Worm (Caenorhabditis elegans): Measurements from ENCODE around the gene ugt-21.

Gene ugt-21

DNA sequence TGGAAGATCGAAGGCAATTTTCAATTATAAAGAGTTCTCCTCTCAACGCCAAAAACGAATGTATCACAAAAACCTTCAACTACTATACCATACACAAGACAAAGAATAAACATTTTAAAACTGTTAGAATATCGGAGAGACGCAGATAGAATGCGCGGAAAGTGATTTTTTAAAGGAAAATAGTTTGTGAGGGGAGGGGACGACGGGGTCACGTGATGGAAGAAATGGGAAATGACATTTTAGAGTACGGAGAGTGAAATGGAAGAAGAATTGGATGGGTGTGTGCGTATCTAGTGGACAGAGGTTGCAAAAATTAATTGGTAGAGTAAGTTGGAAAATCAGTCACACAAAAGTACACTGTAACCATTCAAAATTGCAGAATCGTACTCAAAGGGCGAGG, 34.2 kb downstream of the ugt-21 start (continued):
- TF ChIP-seq lin-13 (GFP tag; optimal IDR thresholded peaks at IDR 0.05) (no peak), gei-8 (GFP tag; optimal IDR thresholded peaks at IDR 0.05) (no peak), nhr-10 (tag; optimal IDR thresholded peaks at IDR 0.05) (no peak), zfp-2 (tag; optimal IDR thresholded peaks at IDR 0.05) (no peak), mdt-29 (GFP tag; IDR thresholded peaks at IDR 0.05) (no peak), T20F7.1 (GFP tag; optimal IDR thresholded peaks at IDR 0.05) (no peak), F44E2.7 (GFP tag; IDR thresholded peaks at IDR 0.05) (no peak), attf-4 (tag; optimal IDR thresholded peaks at IDR 0.05) (no peak), nhr-11 (tag; optimal IDR thresholded peaks at IDR 0.05) (no peak), nhr-41 (GFP tag; IDR thresholded peaks at IDR 0.05) (no peak), Y105C5A.15 (GFP tag; IDR thresholded peaks at IDR 0.05) (no peak), nhr-77 (tag; optimal IDR thresholded peaks at IDR 0.05) (peak; percentile 21), ces-1 (GFP tag; optimal IDR thresholded peaks at IDR 0.05) (no peak), nhr-111 (GFP tag; optimal IDR thresholded peaks at IDR 0.05) (no peak), spr-3 (GFP tag; optimal IDR thresholded peaks at IDR 0.05) (no peak), spr-1 (tag; optimal IDR thresholded peaks at IDR 0.05) (no peak), dve-1 (tag; optimal IDR thresholded peaks at IDR 0.05; ENCODE audit: insufficient read depth) (peak; percentile 63), lin-29 (GFP tag; IDR thresholded peaks at IDR 0.05) (no peak), ZK337.2 (GFP tag; IDR thresholded peaks at IDR 0.05) (no peak), duxl-1 (tag; optimal IDR thresholded peaks at IDR 0.05; ENCODE audit: poor library complexity) (no peak), pha-4 (GFP tag; IDR thresholded peaks at IDR 0.05) (no peak), pha-4 (tag; optimal IDR thresholded peaks at IDR 0.05) (no peak), cey-2 (tag; optimal IDR thresholded peaks at IDR 0.05; ENCODE audit: borderline replicate concordance, insufficient read depth) (no peak), hlh-30 (tag; optimal IDR thresholded peaks at IDR 0.05; ENCODE audit: insufficient read depth) (peak; percentile 89), nhr-28 (tag; optimal IDR thresholded peaks at IDR 0.05) (peak; percentile 59), dmd-6 (GFP tag; IDR thresholded peaks at IDR 0.05) (no peak), F26F4.8 (GFP tag; conservative IDR thresholded peaks at IDR 0.05) (no peak), snpc-4 (tag; optimal IDR thresholded peaks at IDR 0.05) (no peak), pqm-1 (tag; optimal IDR thresholded peaks at IDR 0.05) (no peak), Y48G9A.11 (GFP tag; IDR thresholded peaks at IDR 0.05) (no peak), zag-1 (tag; optimal IDR thresholded peaks at IDR 0.05) (no peak), nhr-25 (tag; optimal IDR thresholded peaks at IDR 0.05; ENCODE audit: borderline replicate concordance, insufficient read depth) (peak; percentile 49), madf-9 (GFP tag; conservative IDR thresholded peaks at IDR 0.05) (no peak), nhr-102 (tag; optimal IDR thresholded peaks at IDR 0.05) (no peak), jun-1 (tag; optimal IDR thresholded peaks at IDR 0.05) (no peak), nhr-6 (tag; optimal IDR thresholded peaks at IDR 0.05) (no peak), zip-11 (GFP tag; IDR thresholded peaks at IDR 0.05) (no peak)

DNA sequence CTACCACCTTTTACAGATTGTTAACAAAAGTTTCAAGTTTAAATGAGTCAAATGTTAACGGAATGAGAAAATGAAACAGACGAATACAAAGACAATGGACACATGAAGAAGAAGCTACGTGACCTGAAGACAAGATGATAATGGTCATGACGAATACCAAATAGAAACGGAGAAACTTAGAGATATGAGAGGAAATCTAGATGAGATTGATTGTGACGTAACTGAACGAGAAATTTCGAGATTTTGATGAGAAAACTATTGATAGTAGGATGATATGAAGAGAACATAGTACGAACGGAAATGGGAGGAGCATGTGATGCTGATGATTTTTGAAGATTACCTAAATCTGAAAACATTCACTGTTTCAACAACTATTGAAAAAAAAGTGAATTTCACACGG, 35.0 kb downstream of the ugt-21 start:
- TF ChIP-seq hlh-11 (tag; optimal IDR thresholded peaks at IDR 0.05) (peak; percentile 37), ceh-82 (tag; optimal IDR thresholded peaks at IDR 0.05) (no peak), php-3 (GFP tag; IDR thresholded peaks at IDR 0.05) (no peak), dmd-6 (GFP tag; IDR thresholded peaks at IDR 0.05) (peak; percentile 21; the same call in 1 of the 2 replicates), F49E8.2 (tag; optimal IDR thresholded peaks at IDR 0.05; ENCODE audit: borderline replicate concordance) (no peak), hlh-30 (tag; optimal IDR thresholded peaks at IDR 0.05; ENCODE audit: insufficient read depth) (peak; percentile 63), lin-15B (tag; optimal IDR thresholded peaks at IDR 0.05) (no peak), dve-1 (tag; optimal IDR thresholded peaks at IDR 0.05; ENCODE audit: insufficient read depth) (peak; percentile 22), mdl-1 (tag; optimal IDR thresholded peaks at IDR 0.05) (peak in 1 of 2 experiments; percentile 19), aha-1 (tag) (peak; percentile 88), nhr-28 (tag; optimal IDR thresholded peaks at IDR 0.05) (peak; percentile 63)
